Fruit fly (Drosophila melanogaster) whole organism, embryonic: ENCODE data around the gene CG13622.
A peak's percentile ranks its signal among the peaks of the same experiment; 100 is the strongest.

Source experiments
- CG10147 ChIP-seq: fragments of 200-800 bp; sonication (Bioruptor generic); optimal IDR thresholded peaks from 2 replicates; lab custom pipeline; 2019; ENCODE audit warnings: missing biosample characterization, mild to moderate bottlenecking, missing genetic modification characterization, moderate library complexity
- CG10366 ChIP-seq: fragments of 200-800 bp; sonication (Bioruptor generic); IDR thresholded peaks from 2 replicates; pipeline ENCODE4 v1.3.6; 2022; ENCODE audit warnings: missing biosample characterization, missing genetic modification characterization
- CG10565 ChIP-seq: fragments of 200-800 bp; sonication (Bioruptor generic); optimal IDR thresholded peaks from 3 replicates; lab custom pipeline; 2016; ENCODE audit warnings: missing biosample characterization, mild to moderate bottlenecking, missing genetic modification characterization
- CG13123 ChIP-seq: fragments of 200-800 bp; sonication (Bioruptor generic); optimal IDR thresholded peaks from 2 replicates; lab custom pipeline; 2016; ENCODE audit warnings: missing biosample characterization, missing genetic modification characterization
- CG13287 ChIP-seq: fragments of 200-800 bp; sonication (Bioruptor generic); IDR thresholded peaks from 2 replicates; pipeline ENCODE4 v1.3.6; 2022; ENCODE audit warnings: missing biosample characterization, missing genetic modification characterization; ENCODE audit not compliant: partially characterized antibody
- CG13424 ChIP-seq: fragments of 200-800 bp; sonication (Bioruptor generic); optimal IDR thresholded peaks from 2 replicates; lab custom pipeline; 2019; ENCODE audit warnings: missing biosample characterization, mild to moderate bottlenecking, missing genetic modification characterization, moderate library complexity
- CG14965 ChIP-seq: fragments of 200-800 bp; sonication (Bioruptor generic); optimal IDR thresholded peaks from 2 replicates; lab custom pipeline; 2016; ENCODE audit warnings: missing biosample characterization, missing genetic modification characterization, borderline replicate concordance
- CG1647 ChIP-seq: fragments of 200-800 bp; sonication (Bioruptor generic); optimal IDR thresholded peaks from 3 replicates; lab custom pipeline; 2016; ENCODE audit warnings: missing biosample characterization, missing genetic modification characterization
- CG17186 ChIP-seq: fragments of 200-800 bp; sonication (Bioruptor generic); optimal IDR thresholded peaks from 3 replicates; lab custom pipeline; 2017; ENCODE audit warnings: missing biosample characterization, missing genetic modification reagents, missing genetic modification characterization
- CG18619 ChIP-seq: fragments of 200-800 bp; sonication (Bioruptor generic); optimal IDR thresholded peaks from 3 replicates; lab custom pipeline; 2017; ENCODE audit warnings: missing biosample characterization, mild to moderate bottlenecking, missing genetic modification characterization
- CG18764 ChIP-seq: fragments of 200-800 bp; sonication (Bioruptor generic); optimal IDR thresholded peaks from 3 replicates; lab custom pipeline; 2016; ENCODE audit warnings: missing biosample characterization, missing genetic modification characterization
- CG2120 ChIP-seq: fragments of 200-800 bp; sonication (Bioruptor generic); optimal IDR thresholded peaks from 3 replicates; lab custom pipeline; 2016; ENCODE audit warnings: missing biosample characterization, missing genetic modification characterization
- CG3281 ChIP-seq: fragments of 200-800 bp; sonication (Bioruptor generic); optimal IDR thresholded peaks from 3 replicates; lab custom pipeline; 2017; ENCODE audit warnings: missing biosample characterization, mild to moderate bottlenecking, missing genetic modification characterization
- CG34422 ChIP-seq: fragments of 200-800 bp; sonication (Bioruptor generic); IDR thresholded peaks from 3 replicates; pipeline ENCODE4 v1.3.6; 2022; ENCODE audit warnings: missing biosample characterization, missing genetic modification characterization
- CG4360 ChIP-seq: fragments of 200-800 bp; sonication (Bioruptor generic); IDR thresholded peaks from 2 replicates; pipeline ENCODE4 v1.3.6; 2022; ENCODE audit warnings: missing biosample characterization, missing genetic modification characterization
- CG43689 ChIP-seq: fragments of 200-800 bp; sonication (Bioruptor generic); IDR thresholded peaks from 2 replicates; pipeline ENCODE4 v1.3.6; 2022; ENCODE audit warnings: missing biosample characterization, missing genetic modification characterization
- CG4424 ChIP-seq: fragments of 200-800 bp; sonication (Bioruptor generic); optimal IDR thresholded peaks from 3 replicates; lab custom pipeline; 2016; ENCODE audit warnings: missing biosample characterization, missing genetic modification characterization
- CG4730 ChIP-seq: fragments of 200-800 bp; sonication (Bioruptor generic); IDR thresholded peaks from 2 replicates; pipeline ENCODE4 v1.3.6; 2022; ENCODE audit warnings: missing biosample characterization, missing genetic modification characterization
- CG6689 ChIP-seq: fragments of 200-800 bp; sonication (Bioruptor generic); IDR thresholded peaks from 2 replicates; pipeline ENCODE4 v1.3.6; 2022; ENCODE audit warnings: missing biosample characterization, missing genetic modification characterization
- CG8359 ChIP-seq: fragments of 200-800 bp; sonication (Bioruptor generic); optimal IDR thresholded peaks from 2 replicates; lab custom pipeline; 2017; ENCODE audit warnings: missing biosample characterization, mild to moderate bottlenecking, missing genetic modification characterization, borderline replicate concordance
- CG9876 ChIP-seq: fragments of 200-800 bp; sonication (Bioruptor generic); optimal IDR thresholded peaks from 2 replicates; lab custom pipeline; 2016; ENCODE audit warnings: missing biosample characterization, missing genetic modification characterization
- CHES-1-like ChIP-seq: fragments of 200-800 bp; sonication (Bioruptor generic); optimal IDR thresholded peaks from 2 replicates; lab custom pipeline; 2016; ENCODE audit warnings: missing biosample characterization, missing genetic modification characterization
- Dbx ChIP-seq: fragments of 200-800 bp; sonication (Bioruptor generic); IDR thresholded peaks from 3 replicates; pipeline ENCODE4 v1.3.6; 2022; ENCODE audit warnings: missing biosample characterization, missing genetic modification characterization
- Dip3 ChIP-seq: fragments of 200-800 bp; sonication (Bioruptor generic); optimal IDR thresholded peaks from 3 replicates; lab custom pipeline; 2016; ENCODE audit warnings: missing biosample characterization, missing genetic modification characterization
- Eip74EF ChIP-seq, 2 experiments: fragments of 200-800 bp in 1 of 2; fragments of >200 bp in 1 of 2; sonication (Bioruptor generic) in 1 of 2; optimal IDR thresholded peaks; 2 replicates each; lab custom pipeline; 2017 to 2019; ENCODE audit warnings: missing biosample characterization in 2 of 2, missing genetic modification characterization in 2 of 2, mild to moderate bottlenecking in 1 of 2, moderate library complexity in 1 of 2
- Ets97D ChIP-seq: fragments of 200-800 bp; sonication (Bioruptor generic); optimal IDR thresholded peaks from 3 replicates; lab custom pipeline; 2016; ENCODE audit warnings: missing biosample characterization, missing genetic modification characterization
- H2.0 ChIP-seq: fragments of 200-800 bp; sonication (Bioruptor generic); IDR thresholded peaks from 2 replicates; pipeline ENCODE4 v1.3.6; 2022; ENCODE audit warnings: missing biosample characterization, missing genetic modification characterization
- Hey ChIP-seq: fragments of 200-800 bp; sonication (Bioruptor generic); optimal IDR thresholded peaks from 3 replicates; lab custom pipeline; 2018; ENCODE audit warnings: missing biosample characterization, mild to moderate bottlenecking, missing genetic modification characterization
- Kr ChIP-seq: fragments of 200-800 bp; sonication (Bioruptor generic); optimal IDR thresholded peaks from 2 replicates; lab custom pipeline; 2017; ENCODE audit warnings: missing biosample characterization, mild to moderate bottlenecking, missing genetic modification characterization
- Neu2 ChIP-seq: fragments of 200-800 bp; sonication (Bioruptor generic); optimal IDR thresholded peaks from 3 replicates; lab custom pipeline; 2016; ENCODE audit warnings: missing biosample characterization, missing genetic modification characterization, borderline replicate concordance
- Poxn ChIP-seq: fragments of 200-800 bp; sonication (Bioruptor generic); IDR thresholded peaks from 2 replicates; pipeline ENCODE4 v1.3.6; 2022; ENCODE audit warnings: missing biosample characterization, missing genetic modification characterization
- Vsx1 ChIP-seq: fragments of 200-800 bp; sonication (Bioruptor generic); optimal IDR thresholded peaks from 2 replicates; lab custom pipeline; 2017; ENCODE audit warnings: missing biosample characterization, mild to moderate bottlenecking, missing genetic modification characterization, missing genetic modification reagents
- YL-1 ChIP-seq: fragments of 200-800 bp; sonication (Bioruptor generic); optimal IDR thresholded peaks from 3 replicates; lab custom pipeline; 2017; ENCODE audit warnings: missing biosample characterization, mild to moderate bottlenecking, missing genetic modification characterization
- ab ChIP-seq: fragments of 200-800 bp; sonication (Bioruptor generic); optimal IDR thresholded peaks from 2 replicates; lab custom pipeline; 2016; ENCODE audit warnings: missing biosample characterization, missing genetic modification characterization
- aop ChIP-seq: fragments of 200-800 bp; sonication (Bioruptor generic); IDR thresholded peaks from 2 replicates; pipeline ENCODE4 v1.3.6; 2022; ENCODE audit warnings: missing biosample characterization, missing genetic modification characterization
- ase ChIP-seq: fragments of 200-800 bp; sonication (Bioruptor generic); IDR thresholded peaks from 3 replicates; pipeline ENCODE4 v1.3.6; 2022; ENCODE audit warnings: missing biosample characterization, missing genetic modification characterization
- az2 ChIP-seq: fragments of 200-800 bp; sonication (Bioruptor generic); optimal IDR thresholded peaks from 3 replicates; lab custom pipeline; 2016; ENCODE audit warnings: missing biosample characterization, missing genetic modification characterization
- chm ChIP-seq: fragments of 200-800 bp; sonication (Bioruptor generic); IDR thresholded peaks from 2 replicates; pipeline ENCODE4 v1.3.6; 2022; ENCODE audit warnings: missing biosample characterization, missing genetic modification characterization
- ems ChIP-seq: fragments of 200-800 bp; sonication (Bioruptor generic); optimal IDR thresholded peaks from 3 replicates; lab custom pipeline; 2016; ENCODE audit warnings: missing biosample characterization, missing genetic modification characterization
- kah ChIP-seq: fragments of 200-800 bp; sonication (Bioruptor generic); optimal IDR thresholded peaks from 2 replicates; lab custom pipeline; 2018; ENCODE audit warnings: missing biosample characterization, mild to moderate bottlenecking, missing genetic modification characterization
- kni ChIP-seq: fragments of 200-800 bp; sonication (Bioruptor generic); optimal IDR thresholded peaks from 3 replicates; lab custom pipeline; 2017; ENCODE audit warnings: mild to moderate bottlenecking, missing biosample characterization, missing genetic modification reagents, missing genetic modification characterization
- lab ChIP-seq: fragments of 200-800 bp; sonication (Bioruptor generic); optimal IDR thresholded peaks from 3 replicates; lab custom pipeline; 2017; ENCODE audit warnings: missing biosample characterization, missing genetic modification characterization, mild to moderate bottlenecking, moderate library complexity, missing genetic modification reagents
- lilli ChIP-seq: fragments of 200-800 bp; sonication (Bioruptor generic); optimal IDR thresholded peaks from 3 replicates; lab custom pipeline; 2016; ENCODE audit warnings: missing biosample characterization, missing genetic modification characterization
- nerfin-1 ChIP-seq: fragments of 200-800 bp; sonication (Bioruptor generic); optimal IDR thresholded peaks from 3 replicates; lab custom pipeline; 2019; ENCODE audit warnings: missing biosample characterization, mild to moderate bottlenecking, missing genetic modification characterization, moderate library complexity
- odd ChIP-seq: fragments of 200-800 bp; sonication (Bioruptor generic); optimal IDR thresholded peaks from 2 replicates; lab custom pipeline; 2017; ENCODE audit warnings: missing biosample characterization, mild to moderate bottlenecking, missing genetic modification characterization
- p53 ChIP-seq: fragments of 200-800 bp; sonication (Bioruptor generic); optimal IDR thresholded peaks from 2 replicates; lab custom pipeline; 2016; ENCODE audit warnings: missing biosample characterization, missing genetic modification characterization
- repo ChIP-seq: fragments of 200-800 bp; sonication (Bioruptor generic); optimal IDR thresholded peaks from 2 replicates; lab custom pipeline; 2016; ENCODE audit warnings: missing biosample characterization, missing genetic modification characterization
- tx ChIP-seq: fragments of 200-800 bp; sonication (Bioruptor generic); optimal IDR thresholded peaks from 2 replicates; lab custom pipeline; 2016; ENCODE audit warnings: missing biosample characterization, missing genetic modification characterization
- usp ChIP-seq: fragments of >200 bp; optimal IDR thresholded peaks from 2 replicates; lab custom pipeline; 2017; ENCODE audit warnings: missing biosample characterization, missing genetic modification characterization
- zen2 ChIP-seq: fragments of 200-800 bp; sonication (Bioruptor generic); IDR thresholded peaks from 3 replicates; pipeline ENCODE4 v1.3.6; 2022; ENCODE audit warnings: missing biosample characterization, missing genetic modification characterization; ENCODE audit not compliant: partially characterized antibody

The CG13622 gene

DNA sequence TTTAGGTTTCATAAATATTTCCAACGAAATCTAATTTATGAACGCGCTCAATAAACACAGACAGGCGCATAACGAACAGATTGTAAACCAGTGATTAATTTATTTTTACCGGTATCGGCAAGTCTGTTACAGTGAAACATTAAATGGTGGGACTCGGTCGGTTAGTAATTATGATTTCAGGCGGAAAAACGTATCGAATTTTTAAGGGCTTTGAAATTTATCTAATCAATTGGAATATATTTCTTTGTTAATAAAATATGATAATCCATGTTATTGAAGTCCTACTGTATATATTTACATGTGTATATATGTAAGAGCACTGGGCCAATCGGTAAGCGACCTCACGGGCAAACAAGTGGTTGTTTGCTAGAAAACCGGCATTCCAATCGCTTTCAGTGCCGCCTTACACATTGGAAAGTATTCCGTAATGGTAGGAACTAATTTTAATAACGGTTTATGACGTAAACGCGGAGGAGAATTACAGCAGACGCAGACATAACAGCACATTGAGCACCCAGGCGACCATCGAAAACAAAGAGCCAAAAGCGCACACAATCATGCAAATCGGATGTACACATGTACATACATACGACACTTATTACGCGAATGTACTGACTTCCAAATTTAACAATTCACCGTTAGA is 19.7 kb upstream of the CG13622 start (continued):
- TF ChIP-seq CG18619 (GFP tag; lab: Kevin White, UChicago) (peak; percentile 91), CG10366 (peak; percentile 94), CG8359 (GFP tag; lab: Kevin White, UChicago) (peak; percentile 44), chm (peak; percentile 93; the same call in 1 of the 2 replicates), CG14965 (GFP tag; lab: Kevin White, UChicago) (peak; percentile 24), ab (peak; percentile 74), CG10565 (peak; percentile 24), YL-1 (GFP tag; lab: Kevin White, UChicago) (peak; percentile 57), Kr (no peak), H2.0 (GFP tag; lab: Robert Waterston, UW) (peak; percentile 96), Hey (tag; lab: Kevin White, UChicago) (peak; percentile 84), CG13287 (GFP tag; lab: Robert Waterston, UW) (no peak), CG13424 (tag; lab: Kevin White, UChicago) (peak; percentile 96), aop (peak; percentile 85), CG1647 (GFP tag; lab: Kevin White, UChicago) (peak; percentile 86), lab (GFP tag; lab: Kevin White, UChicago) (peak; percentile 94), CG3281 (GFP tag; lab: Kevin White, UChicago) (peak; percentile 87), repo (peak; percentile 81), zen2 (no peak), CG6689 (GFP tag; lab: Robert Waterston, UW) (peak; percentile 93), CG18764 (GFP tag; lab: Kevin White, UChicago) (peak; percentile 58), Ets97D (peak; percentile 78), Dbx (GFP tag; lab: Robert Waterston, UW) (peak; percentile 96), nerfin-1 (tag; lab: Kevin White, UChicago) (peak; percentile 86), usp (GFP tag; lab: Kevin White, UChicago) (no peak), CG13123 (peak; percentile 89), Eip74EF (GFP tag; optimal IDR thresholded peaks at IDR 0.05; lab: Kevin White, UChicago) (peak in 1 of 2 experiments; percentile 93), odd (GFP tag; lab: Kevin White, UChicago) (no peak), CG10147 (GFP tag; lab: Kevin White, UChicago) (no peak), CG43689 (GFP tag; lab: Robert Waterston, UW) (peak; percentile 95), Dip3 (GFP tag; lab: Kevin White, UChicago) (peak; percentile 90), Vsx1 (peak; percentile 76), CG4360 (GFP tag; lab: Robert Waterston, UW) (peak; percentile 55; the same call in 1 of the 2 replicates), ase (GFP tag; lab: Robert Waterston, UW) (peak; percentile 93), CG9876 (GFP tag; lab: Kevin White, UChicago) (peak; percentile 34), tx (peak; percentile 87), CG2120 (GFP tag; lab: Kevin White, UChicago) (peak; percentile 98), CG4424 (GFP tag; lab: Kevin White, UChicago) (peak; percentile 71), lilli (GFP tag; lab: Kevin White, UChicago) (peak; percentile 98), CG4730 (GFP tag; lab: Robert Waterston, UW) (peak; percentile 94), az2 (peak; percentile 93), Neu2 (GFP tag; lab: Kevin White, UChicago) (no peak), ems (GFP tag; lab: Kevin White, UChicago) (peak; percentile 91), CHES-1-like (GFP tag; lab: Kevin White, UChicago) (peak; percentile 70), CG34422 (GFP tag; lab: Robert Waterston, UW) (peak; percentile 97), Poxn (peak; percentile 73), CG17186 (GFP tag; lab: Kevin White, UChicago) (no peak), kah (peak; percentile 82), kni (GFP tag; lab: Kevin White, UChicago) (peak; percentile 19), p53 (peak; percentile 17)
